Fruit fly (Drosophila melanogaster): Measurements from ENCODE around the gene Sgs7.

Sgs7 gene

dm6 chr3L:11534391-11535246, 25.0 kb downstream of the Sgs7 start (continued):
- TF ChIP-seq CG10209 (GFP tag; optimal IDR thresholded peaks at IDR 0.05): peak; percentile 12
- peak; percentile 2 for TF ChIP-seq CG1233 (GFP tag; optimal IDR thresholded peaks at IDR 0.05)
- TF ChIP-seq rib (GFP tag; IDR thresholded peaks at IDR 0.05): peak; percentile 25; the same call in 1 of the 2 replicates
- TF ChIP-seq dimm (GFP tag; IDR thresholded peaks at IDR 0.05): no peak
- peak; percentile 11 for TF ChIP-seq CG17359 (tag; optimal IDR thresholded peaks at IDR 0.05)
- TF ChIP-seq sens-2 (GFP tag; IDR thresholded peaks at IDR 0.05): no peak
- TF ChIP-seq MTF-1 (GFP tag; optimal IDR thresholded peaks at IDR 0.05; ENCODE audit: borderline replicate concordance): peak; percentile 40
- TF ChIP-seq ci (GFP tag; IDR thresholded peaks at IDR 0.05): peak; percentile 36; the same call in 2 of the 3 replicates
- TF ChIP-seq CG2712 (tag; optimal IDR thresholded peaks at IDR 0.05): peak; percentile 4
- TF ChIP-seq run (tag; optimal IDR thresholded peaks at IDR 0.05): no peak
- TF ChIP-seq CG18011 (GFP tag; optimal IDR thresholded peaks at IDR 0.05): no peak
- no peak for TF ChIP-seq wdn (GFP tag; IDR thresholded peaks at IDR 0.05)
- peak; percentile 29; the same call in 1 of the 3 replicates for TF ChIP-seq Dbx (GFP tag; IDR thresholded peaks at IDR 0.05)
- TF ChIP-seq Opbp (GFP tag; IDR thresholded peaks at IDR 0.05; ENCODE audit: partially characterized antibody): 0 out of 3 replicates have a peak, but pooled peaks have one; percentile 23
- TF ChIP-seq CG9437 (GFP tag; optimal IDR thresholded peaks at IDR 0.05): peak; percentile 1
- TF ChIP-seq gt (GFP tag; IDR thresholded peaks at IDR 0.05): no peak
- 0 out of 2 replicates have a peak, but pooled peaks have one; percentile 16 for TF ChIP-seq CG14441 (GFP tag; IDR thresholded peaks at IDR 0.05)
- TF ChIP-seq CG11456 (GFP tag; IDR thresholded peaks at IDR 0.05): 0 out of 3 replicates have a peak, but pooled peaks have one; percentile 26
- TF ChIP-seq pzg (GFP tag; optimal IDR thresholded peaks at IDR 0.05): no peak
- TF ChIP-seq stwl (tag; optimal IDR thresholded peaks at IDR 0.05): peak; percentile 7
- TF ChIP-seq tgo (GFP tag; IDR thresholded peaks at IDR 0.05): 0 out of 3 replicates have a peak, but pooled peaks have one; percentile 25
- peak; percentile 44 for TF ChIP-seq vvl (GFP tag; IDR thresholded peaks at IDR 0.05)
- peak; percentile 17 for TF ChIP-seq CG11504 (tag; optimal IDR thresholded peaks at IDR 0.05)
- TF ChIP-seq Awh (GFP tag; IDR thresholded peaks at IDR 0.05): 0 out of 2 replicates have a peak, but pooled peaks have one; percentile 7
- TF ChIP-seq Hsf (GFP tag; optimal IDR thresholded peaks at IDR 0.05): no peak
- TF ChIP-seq CG13424 (tag; optimal IDR thresholded peaks at IDR 0.05): peak; percentile 27
- TF ChIP-seq CG7556 (GFP tag; optimal IDR thresholded peaks at IDR 0.05): peak; percentile 21
- TF ChIP-seq HLH3B (GFP tag; IDR thresholded peaks at IDR 0.05): no peak
- no peak for TF ChIP-seq hkb (optimal IDR thresholded peaks at IDR 0.05)
- peak; percentile 10; the same call in 1 of the 2 replicates for TF ChIP-seq hkb (GFP tag; IDR thresholded peaks at IDR 0.05)
- TF ChIP-seq pnt (GFP tag; optimal IDR thresholded peaks at IDR 0.05): no peak
- TF ChIP-seq CG17385 (GFP tag; optimal IDR thresholded peaks at IDR 0.05): peak; percentile 33
- TF ChIP-seq mld (GFP tag; IDR thresholded peaks at IDR 0.05; ENCODE audit: partially characterized antibody): no peak
- no peak for TF ChIP-seq pum (GFP tag; optimal IDR thresholded peaks at IDR 0.05)
- peak; percentile 85 for TF ChIP-seq CG11695 (GFP tag; IDR thresholded peaks at IDR 0.05)
- no peak for TF ChIP-seq Ets97D (GFP tag; optimal IDR thresholded peaks at IDR 0.05)
- TF ChIP-seq grau (tag; optimal IDR thresholded peaks at IDR 0.05): peak; percentile 88
- TF ChIP-seq mam (GFP tag; optimal IDR thresholded peaks at IDR 0.05): no peak
- TF ChIP-seq CG7357 (GFP tag; IDR thresholded peaks at IDR 0.05): 0 out of 3 replicates have a peak, but pooled peaks have one; percentile 39
- peak; percentile 39 for TF ChIP-seq CG32532 (GFP tag; IDR thresholded peaks at IDR 0.05)
- TF ChIP-seq az2 (GFP tag; optimal IDR thresholded peaks at IDR 0.05): peak; percentile 21
- TF ChIP-seq CG42726 (GFP tag; IDR thresholded peaks at IDR 0.05; ENCODE audit: partially characterized antibody): 0 out of 2 replicates have a peak, but pooled peaks have one; percentile 23
- TF ChIP-seq Adf1 (GFP tag; IDR thresholded peaks at IDR 0.05): peak; percentile 85
- no peak for TF ChIP-seq pho (GFP tag; optimal IDR thresholded peaks at IDR 0.05)
- peak; percentile 48 for TF ChIP-seq CG31441 (GFP tag; IDR thresholded peaks at IDR 0.05)
- peak; percentile 7; the same call in 1 of the 2 replicates for TF ChIP-seq Drgx (GFP tag; IDR thresholded peaks at IDR 0.05)
- peak; percentile 53 for TF ChIP-seq ftz-f1 (GFP tag; optimal IDR thresholded peaks at IDR 0.05)
- TF ChIP-seq Med (GFP tag): peak; percentile 78
- peak; percentile 23 for TF ChIP-seq fd3F (GFP tag; optimal IDR thresholded peaks at IDR 0.05)
